Fruit fly (Drosophila melanogaster): ENCODE results near the gene lic.

Gene lic

dm6 chrX:13136939-13137697 lies 46.2 kb downstream of the lic start (continued):
- TF ChIP-seq gce (GFP tag; IDR thresholded peaks at IDR 0.05) (peak; percentile 60; the same call in 2 of the 3 replicates), hth (optimal IDR thresholded peaks at IDR 0.05) (no peak), lov (optimal IDR thresholded peaks at IDR 0.05) (no peak), lov (GFP tag; IDR thresholded peaks at IDR 0.05) (no peak; the same call in 2 of the 3 replicates), dimm (GFP tag; IDR thresholded peaks at IDR 0.05) (peak; percentile 43; the same call in 1 of the 2 replicates), zf30C (GFP tag; optimal IDR thresholded peaks at IDR 0.05) (no peak), D19B (GFP tag; optimal IDR thresholded peaks at IDR 0.05) (no peak), CG11695 (GFP tag; IDR thresholded peaks at IDR 0.05) (peak; percentile 52; the same call in 1 of the 3 replicates), D19A (tag; optimal IDR thresholded peaks at IDR 0.05) (peak; percentile 38), Asciz (GFP tag; optimal IDR thresholded peaks at IDR 0.05) (peak; percentile 50), CG1603 (tag; optimal IDR thresholded peaks at IDR 0.05) (no peak), exex (tag; optimal IDR thresholded peaks at IDR 0.05) (no peak), chif (GFP tag; optimal IDR thresholded peaks at IDR 0.05) (no peak), MTF-1 (GFP tag; optimal IDR thresholded peaks at IDR 0.05; ENCODE audit: borderline replicate concordance) (no peak), Abd-B (GFP tag; optimal IDR thresholded peaks at IDR 0.05) (no peak), bowl (GFP tag; IDR thresholded peaks at IDR 0.05) (peak; percentile 76), MESR4 (GFP tag; optimal IDR thresholded peaks at IDR 0.05) (no peak), Nf-YC (tag; optimal IDR thresholded peaks at IDR 0.05) (peak; percentile 27), CG10654 (GFP tag; optimal IDR thresholded peaks at IDR 0.05) (no peak), Elba2 (GFP tag; optimal IDR thresholded peaks at IDR 0.05) (no peak), gcm2 (GFP tag; optimal IDR thresholded peaks at IDR 0.05) (no peak), Six4 (GFP tag; optimal IDR thresholded peaks at IDR 0.05) (no peak), Sry-β (GFP tag; optimal IDR thresholded peaks at IDR 0.05) (no peak), caup (GFP tag; optimal IDR thresholded peaks at IDR 0.05; ENCODE audit: severe bottlenecking) (no peak), CG3847 (GFP tag; IDR thresholded peaks at IDR 0.05) (peak; percentile 19; the same call in 1 of the 2 replicates), CG9609 (GFP tag; optimal IDR thresholded peaks at IDR 0.05) (no peak), Drgx (GFP tag; IDR thresholded peaks at IDR 0.05) (peak; percentile 64), Hand (GFP tag; optimal IDR thresholded peaks at IDR 0.05) (no peak), cato (GFP tag; optimal IDR thresholded peaks at IDR 0.05; ENCODE audit: borderline replicate concordance) (no peak), Eip74EF (GFP tag; optimal IDR thresholded peaks at IDR 0.05) (peak in 1 of 2 experiments; percentile 45), Dbx (GFP tag; IDR thresholded peaks at IDR 0.05) (no peak), CG18011 (GFP tag; optimal IDR thresholded peaks at IDR 0.05) (no peak), zfh2 (GFP tag; optimal IDR thresholded peaks at IDR 0.05) (no peak), CG18619 (GFP tag; optimal IDR thresholded peaks at IDR 0.05) (no peak), E2f2 (GFP tag; IDR thresholded peaks at IDR 0.05) (peak; percentile 49; the same call in 1 of the 2 replicates), nau (GFP tag; optimal IDR thresholded peaks at IDR 0.05) (no peak), amos (GFP tag; IDR thresholded peaks at IDR 0.05; ENCODE audit: partially characterized antibody) (no peak), CHES-1-like (GFP tag; optimal IDR thresholded peaks at IDR 0.05) (no peak), CG7745 (tag; optimal IDR thresholded peaks at IDR 0.05) (no peak), vfl (GFP tag; optimal IDR thresholded peaks at IDR 0.05) (no peak), CG31441 (GFP tag; IDR thresholded peaks at IDR 0.05) (peak; percentile 57), usp (GFP tag; optimal IDR thresholded peaks at IDR 0.05) (no peak), danr (GFP tag; IDR thresholded peaks at IDR 0.05) (no peak; the same call in 1 of the 2 replicates), slp2 (GFP tag; optimal IDR thresholded peaks at IDR 0.05) (no peak), HmgZ (tag; optimal IDR thresholded peaks at IDR 0.05) (no peak), CG16815 (GFP tag; optimal IDR thresholded peaks at IDR 0.05) (no peak), Hr39 (optimal IDR thresholded peaks at IDR 0.05) (no peak), pros (GFP tag; optimal IDR thresholded peaks at IDR 0.05) (peak; percentile 39), Dll (GFP tag; IDR thresholded peaks at IDR 0.05; ENCODE audit: partially characterized antibody) (no peak), TFAM (GFP tag; optimal IDR thresholded peaks at IDR 0.05) (no peak)

Measured in whole organism, embryonic.